Fruit fly (Drosophila melanogaster) whole organism, pupa: Measurements from ENCODE around the gene hyd.
"Not testable (repeated sequence)": the region's sequence is repeated elsewhere in the genome, so short reads cannot be mapped to it uniquely, and the experiment has no call there.

Source experiments
- CG10348 ChIP-seq: fragments of 200-800 bp; sonication (Bioruptor generic); IDR thresholded peaks from 2 replicates; pipeline ENCODE4 v1.3.6; 2022; ENCODE audit warnings: missing biosample characterization, missing genetic modification characterization
- CG12605 ChIP-seq: fragments of 200-800 bp; sonication (Bioruptor generic); IDR thresholded peaks from 2 replicates; pipeline ENCODE4 v1.3.6; 2022; ENCODE audit warnings: missing biosample characterization, missing genetic modification characterization
- CG13204 ChIP-seq: fragments of 200-800 bp; sonication (Bioruptor generic); optimal IDR thresholded peaks from 2 replicates; lab custom pipeline; 2018; ENCODE audit warnings: missing biosample characterization, mild to moderate bottlenecking, missing genetic modification characterization, moderate library complexity
- CG14655 ChIP-seq: fragments of 200-800 bp; sonication (Bioruptor generic); optimal IDR thresholded peaks from 3 replicates; lab custom pipeline; 2017; ENCODE audit warnings: mild to moderate bottlenecking, missing biosample characterization, missing genetic modification reagents, missing genetic modification characterization
- CG15710 ChIP-seq: fragments of 200-800 bp; sonication (Bioruptor generic); optimal IDR thresholded peaks from 2 replicates; lab custom pipeline; 2018; ENCODE audit warnings: missing biosample characterization, mild to moderate bottlenecking, missing genetic modification characterization, moderate library complexity
- CG17806 ChIP-seq: fragments of 200-800 bp; sonication (Bioruptor generic); optimal IDR thresholded peaks from 2 replicates; lab custom pipeline; 2018; ENCODE audit warnings: missing biosample characterization, mild to moderate bottlenecking, missing genetic modification characterization, moderate library complexity
- CG32121 ChIP-seq: fragments of 200-800 bp; sonication (Bioruptor generic); IDR thresholded peaks from 2 replicates; pipeline ENCODE4 v1.3.6; 2022; ENCODE audit warnings: missing biosample characterization, missing genetic modification characterization
- CG34367 ChIP-seq: fragments of 200-800 bp; sonication (Bioruptor generic); optimal IDR thresholded peaks from 2 replicates; lab custom pipeline; 2018; ENCODE audit warnings: missing biosample characterization, mild to moderate bottlenecking, missing genetic modification characterization
- CG4496 ChIP-seq: fragments of 200-800 bp; sonication (Bioruptor generic); IDR thresholded peaks from 3 replicates; pipeline ENCODE4 v1.3.6; 2022; ENCODE audit warnings: missing biosample characterization, missing genetic modification characterization
- CG8159 ChIP-seq: fragments of 200-800 bp; sonication (Bioruptor generic); optimal IDR thresholded peaks from 3 replicates; lab custom pipeline; 2018; ENCODE audit warnings: missing biosample characterization, mild to moderate bottlenecking, missing genetic modification characterization, moderate library complexity
- CG8301 ChIP-seq: fragments of 200-800 bp; sonication (Bioruptor generic); optimal IDR thresholded peaks from 2 replicates; lab custom pipeline; 2018; ENCODE audit warnings: missing biosample characterization, mild to moderate bottlenecking, missing genetic modification characterization
- CG9948 ChIP-seq: fragments of 200-800 bp; sonication (Bioruptor generic); optimal IDR thresholded peaks from 2 replicates; lab custom pipeline; 2018; ENCODE audit warnings: missing biosample characterization, mild to moderate bottlenecking, missing genetic modification characterization, moderate library complexity
- D1 ChIP-seq: fragments of 200-800 bp; sonication (Bioruptor generic); optimal IDR thresholded peaks from 2 replicates; lab custom pipeline; 2018; ENCODE audit warnings: missing biosample characterization, mild to moderate bottlenecking, missing genetic modification characterization, moderate library complexity
- EcR ChIP-seq: fragments of 200-800 bp; sonication (Bioruptor generic); optimal IDR thresholded peaks from 3 replicates; lab custom pipeline; 2019; ENCODE audit warnings: missing biosample characterization, missing genetic modification characterization, mild to moderate bottlenecking, moderate library complexity, missing genetic modification reagents
- Ets98B ChIP-seq: fragments of 200-800 bp; sonication (Bioruptor generic); IDR thresholded peaks from 2 replicates; pipeline ENCODE4 v1.3.6; 2022; ENCODE audit warnings: missing biosample characterization, missing genetic modification characterization
- Pif1A ChIP-seq: fragments of 200-800 bp; sonication (Bioruptor generic); optimal IDR thresholded peaks from 3 replicates; lab custom pipeline; 2016; ENCODE audit warnings: missing biosample characterization, missing genetic modification characterization
- Pif1B ChIP-seq: fragments of 200-800 bp; sonication (Bioruptor generic); optimal IDR thresholded peaks from 3 replicates; lab custom pipeline; 2016; ENCODE audit warnings: missing biosample characterization, missing genetic modification characterization
- Snoo ChIP-seq: fragments of 200-800 bp; sonication (Bioruptor generic); optimal IDR thresholded peaks from 3 replicates; lab custom pipeline; 2017; ENCODE audit warnings: missing biosample characterization, mild to moderate bottlenecking, missing genetic modification characterization, inconsistent platforms
- fd96Ca ChIP-seq: fragments of 200-800 bp; sonication (Bioruptor generic); IDR thresholded peaks from 3 replicates; pipeline ENCODE4 v1.3.6; 2022; ENCODE audit warnings: missing biosample characterization, missing genetic modification characterization
- gl ChIP-seq: fragments of 200-800 bp; sonication (Bioruptor generic); optimal IDR thresholded peaks from 2 replicates; lab custom pipeline; 2018; ENCODE audit warnings: missing biosample characterization, mild to moderate bottlenecking, missing genetic modification characterization
- rn ChIP-seq: fragments of 200-800 bp; sonication (Bioruptor generic); IDR thresholded peaks from 2 replicates; pipeline ENCODE4 v1.3.6; 2022; ENCODE audit warnings: missing biosample characterization, missing genetic modification characterization

Gene hyd

dm6 chr3R:9700513-9700912, 24.9 kb downstream of the hyd start:
- TF ChIP-seq CG17806 (no peak), Snoo (tag; lab: Kevin White, UChicago) (no peak), CG10348 (no peak)

DNA sequence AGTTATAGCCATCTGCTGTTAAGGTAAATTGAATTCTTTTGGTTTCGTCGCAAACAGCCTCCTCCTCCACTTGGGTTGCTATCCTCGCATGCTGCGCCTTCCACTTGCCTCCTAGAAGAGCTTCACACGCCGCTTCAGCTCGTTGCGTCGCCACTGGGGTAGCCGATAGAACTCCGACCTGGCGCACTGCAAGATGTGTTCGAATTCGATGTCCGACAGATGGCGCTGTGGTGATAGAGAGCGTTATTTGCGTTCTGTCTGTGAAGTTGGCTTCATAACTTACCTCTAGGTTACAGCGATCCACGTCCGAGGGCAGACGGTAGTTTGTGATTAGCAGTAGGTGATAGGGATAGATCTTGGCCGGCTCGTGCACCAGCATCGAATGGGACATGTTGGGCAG, 30.4 kb downstream of the hyd start:
- no peak for TF ChIP-seq CG32121 (GFP tag; lab: Robert Waterston, UW)
- no peak for TF ChIP-seq CG14655 (GFP tag; lab: Kevin White, UChicago)
- no peak for TF ChIP-seq CG8301 (tag; lab: Kevin White, UChicago)
- TF ChIP-seq D1 = no peak
- TF ChIP-seq rn (GFP tag; lab: Robert Waterston, UW) = no peak
- no peak for TF ChIP-seq CG13204 (GFP tag; lab: Kevin White, UChicago)
- no peak for TF ChIP-seq CG10348
- TF ChIP-seq CG12605 (GFP tag; lab: Robert Waterston, UW) = no peak
- TF ChIP-seq EcR = no peak
- TF ChIP-seq CG9948 (tag; lab: Kevin White, UChicago) = no peak
- TF ChIP-seq Pif1A (GFP tag; lab: Kevin White, UChicago) = no peak
- no peak for TF ChIP-seq gl
- no peak for TF ChIP-seq CG17806
- TF ChIP-seq Pif1B (GFP tag; lab: Kevin White, UChicago) = no peak
- TF ChIP-seq CG4496 (GFP tag; lab: Robert Waterston, UW) = no peak
- no peak for TF ChIP-seq CG34367 (tag; lab: Kevin White, UChicago)
- no peak for TF ChIP-seq Snoo (tag; lab: Kevin White, UChicago)
- no peak for TF ChIP-seq CG15710 (tag; lab: Kevin White, UChicago)

dm6 chr3R:9692675-9693129, 32.7 kb downstream of the hyd start, which contains the start of the genes Unc-115b, p24-2 and CG32939:
Gene Unc-115b, minus strand, starts transcription at chr3R:9692775.
Gene p24-2, minus strand, starts transcription at chr3R:9692794.
Gene CG32939, plus strand, starts transcription at chr3R:9693079.
- not testable (repeated sequence) for TF ChIP-seq CG14655 (GFP tag; lab: Kevin White, UChicago); Pif1B (GFP tag; lab: Kevin White, UChicago); fd96Ca (GFP tag; lab: Robert Waterston, UW)

DNA sequence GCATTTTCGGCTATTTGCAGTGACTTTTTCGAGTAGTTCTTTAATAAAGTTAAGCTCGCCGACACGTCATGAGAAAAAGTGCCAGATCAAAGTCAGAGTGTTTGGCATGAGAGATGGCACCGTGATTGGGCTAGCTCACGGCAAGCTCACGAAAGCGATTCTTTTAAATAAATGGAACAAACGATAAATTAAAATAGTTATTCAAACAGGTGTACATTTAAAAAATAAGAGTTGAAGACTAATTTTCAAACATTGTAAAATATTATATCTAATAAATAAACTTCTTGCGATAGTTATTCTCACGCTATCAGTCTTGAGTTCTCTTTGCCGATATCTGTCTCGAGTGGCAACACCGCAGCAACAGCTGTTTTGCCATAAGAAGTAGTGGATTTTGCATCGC, 40.0 kb downstream of the hyd start, which contains the start of the genes eca and CG18542:
Gene eca (minus strand): TSS at position 101 of the 400 bp plus-strand sequence.
Gene CG18542 (plus strand): TSS at position 385 of the 400 bp plus-strand sequence.
- not testable (repeated sequence) for TF ChIP-seq CG10348; CG14655 (GFP tag; lab: Kevin White, UChicago); D1

- no peak for TF ChIP-seq Snoo (tag; lab: Kevin White, UChicago)
- no peak for TF ChIP-seq fd96Ca (GFP tag; lab: Robert Waterston, UW)
- no peak for TF ChIP-seq Ets98B (GFP tag; lab: Robert Waterston, UW)
- TF ChIP-seq CG8301 (tag; lab: Kevin White, UChicago) = no peak
- no peak for TF ChIP-seq EcR
- TF ChIP-seq CG10348 = no peak
- TF ChIP-seq CG13204 (GFP tag; lab: Kevin White, UChicago) = no peak
- TF ChIP-seq D1 = no peak
- TF ChIP-seq CG32121 (GFP tag; lab: Robert Waterston, UW) = no peak
- TF ChIP-seq CG15710 (tag; lab: Kevin White, UChicago) = no peak
- TF ChIP-seq CG9948 (tag; lab: Kevin White, UChicago) = no peak
- no peak for TF ChIP-seq rn (GFP tag; lab: Robert Waterston, UW)
- no peak for TF ChIP-seq gl
Measured at dm6 chr3R:9684125-9684524, 41.3 kb downstream of the hyd start, which contains the start of gene CG9444. Gene CG9444, minus strand, starts transcription at chr3R:9684264.

- no peak for TF ChIP-seq CG9948 (tag; lab: Kevin White, UChicago)
Measured at dm6 chr3R:9683064-9683682, 42.2 kb downstream of the hyd start.

- TF ChIP-seq CG8301 (tag; lab: Kevin White, UChicago) (no peak), Pif1A (GFP tag; lab: Kevin White, UChicago) (no peak), EcR (no peak), gl (no peak), CG13204 (GFP tag; lab: Kevin White, UChicago) (no peak), Ets98B (GFP tag; lab: Robert Waterston, UW) (no peak), D1 (no peak), Snoo (tag; lab: Kevin White, UChicago) (no peak), rn (GFP tag; lab: Robert Waterston, UW) (no peak), CG4496 (GFP tag; lab: Robert Waterston, UW) (no peak), Pif1B (GFP tag; lab: Kevin White, UChicago) (no peak), CG15710 (tag; lab: Kevin White, UChicago) (no peak), fd96Ca (GFP tag; lab: Robert Waterston, UW) (no peak), CG17806 (no peak), CG34367 (tag; lab: Kevin White, UChicago) (no peak), CG9948 (tag; lab: Kevin White, UChicago) (no peak), CG10348 (no peak), CG8159 (tag; lab: Kevin White, UChicago) (no peak)
Measured at dm6 chr3R:9679746-9680145, 45.7 kb downstream of the hyd start, which contains the start of gene nmdyn-D7. Gene nmdyn-D7, plus strand, starts transcription at chr3R:9679939.
